Worm (Caenorhabditis elegans): ENCODE data around the gene F12A10.9.

Gene F12A10.9

ce11 chrII:5473946-5474423 lies 24.5 kb upstream of the F12A10.9 start, which contains the start of gene mrps-16 (continued):
- TF ChIP-seq dmd-8 (GFP tag; IDR thresholded peaks at IDR 0.05) (no peak), spr-1 (tag; optimal IDR thresholded peaks at IDR 0.05) (no peak), R02D3.7 (tag; optimal IDR thresholded peaks at IDR 0.05) (no peak), hlh-11 (tag; optimal IDR thresholded peaks at IDR 0.05) (no peak), lin-38 (GFP tag; IDR thresholded peaks at IDR 0.05) (peak; percentile 65), Y5F2A.4 (GFP tag; optimal IDR thresholded peaks at IDR 0.05) (no peak), Y75B8A.6 (GFP tag; IDR thresholded peaks at IDR 0.05) (no peak), arid-1 (GFP tag; conservative IDR thresholded peaks at IDR 0.05) (no peak), ceh-28 (tag; optimal IDR thresholded peaks at IDR 0.05) (no peak), tra-1 (GFP tag; IDR thresholded peaks at IDR 0.05) (no peak), ztf-11 (tag; optimal IDR thresholded peaks at IDR 0.05) (no peak), daf-8 (GFP tag; IDR thresholded peaks at IDR 0.05) (no peak), php-3 (GFP tag; IDR thresholded peaks at IDR 0.05) (no peak), nhr-10 (tag; optimal IDR thresholded peaks at IDR 0.05) (no peak), ceh-82 (tag; optimal IDR thresholded peaks at IDR 0.05) (no peak), rbr-2 (tag; optimal IDR thresholded peaks at IDR 0.05) (peak; percentile 42), aha-1 (tag) (peak; percentile 89), lim-7 (GFP tag; IDR thresholded peaks at IDR 0.05) (no peak), snpc-4 (tag; optimal IDR thresholded peaks at IDR 0.05) (no peak), F10B5.3 (tag; optimal IDR thresholded peaks at IDR 0.05) (no peak), D1046.2 (GFP tag; IDR thresholded peaks at IDR 0.05) (no peak), gei-8 (GFP tag; optimal IDR thresholded peaks at IDR 0.05) (no peak), daf-19 (GFP tag; conservative IDR thresholded peaks at IDR 0.05) (0 out of 2 replicates have a peak, but pooled peaks have one; percentile 48), T26A8.4 (GFP tag; IDR thresholded peaks at IDR 0.05) (no peak), egl-43 (GFP tag; IDR thresholded peaks at IDR 0.05) (no peak), Y48G9A.11 (GFP tag; IDR thresholded peaks at IDR 0.05) (no peak), spr-3 (GFP tag; optimal IDR thresholded peaks at IDR 0.05) (no peak), daf-12 (tag; optimal IDR thresholded peaks at IDR 0.05) (no peak), mdt-29 (GFP tag; IDR thresholded peaks at IDR 0.05) (no peak), fos-1 (tag; optimal IDR thresholded peaks at IDR 0.05) (no peak), F26F4.8 (GFP tag; conservative IDR thresholded peaks at IDR 0.05) (no peak), ZK546.5 (tag; optimal IDR thresholded peaks at IDR 0.05) (no peak), zfp-2 (tag; optimal IDR thresholded peaks at IDR 0.05) (no peak), pqm-1 (tag; optimal IDR thresholded peaks at IDR 0.05) (no peak), zip-2 (tag; optimal IDR thresholded peaks at IDR 0.05) (no peak), saeg-2 (GFP tag; IDR thresholded peaks at IDR 0.05) (no peak), lin-39 (tag; optimal IDR thresholded peaks at IDR 0.05) (no peak), dve-1 (tag; optimal IDR thresholded peaks at IDR 0.05; ENCODE audit: insufficient read depth) (peak; percentile 68), nhr-77 (tag; optimal IDR thresholded peaks at IDR 0.05) (no peak), lir-3 (tag; optimal IDR thresholded peaks at IDR 0.05) (no peak), madf-5 (GFP tag; IDR thresholded peaks at IDR 0.05) (no peak), madf-9 (GFP tag; conservative IDR thresholded peaks at IDR 0.05) (no peak), mes-2 (tag; optimal IDR thresholded peaks at IDR 0.05; ENCODE audit: poor library complexity, severe bottlenecking) (peak; percentile 72), mxl-3 (GFP tag; optimal IDR thresholded peaks at IDR 0.05) (no peak), daf-16 (GFP tag; optimal IDR thresholded peaks at IDR 0.05) (no peak), daf-16 (tag; optimal IDR thresholded peaks at IDR 0.05) (peak; percentile 31), jun-1 (tag; optimal IDR thresholded peaks at IDR 0.05) (no peak), lin-13 (GFP tag; optimal IDR thresholded peaks at IDR 0.05) (no peak)
